Fruit fly (Drosophila melanogaster): ENCODE measurements around the gene xit.

Gene xit

dm6 chrX:6867175-6868023 lies 46.6 kb downstream of the xit start, which contains the start of gene CG14434 (continued):
- TF ChIP-seq chinmo (GFP tag; IDR thresholded peaks at IDR 0.05; ENCODE audit: partially characterized antibody) (peak; percentile 61; the same call in 1 of the 4 replicates), Dbx (GFP tag; IDR thresholded peaks at IDR 0.05) (peak; percentile 22; the same call in 1 of the 3 replicates), CG12104 (GFP tag; optimal IDR thresholded peaks at IDR 0.05) (peak; percentile 86), lbe (GFP tag; optimal IDR thresholded peaks at IDR 0.05) (no peak), jigr1 (GFP tag; IDR thresholded peaks at IDR 0.05) (0 out of 3 replicates have a peak, but pooled peaks have one; percentile 13), CG2875 (GFP tag; optimal IDR thresholded peaks at IDR 0.05) (peak; percentile 77), Pdp1 (GFP tag; optimal IDR thresholded peaks at IDR 0.05) (peak; percentile 34 to 72), CG12659 (GFP tag; optimal IDR thresholded peaks at IDR 0.05) (peak; percentile 87), Six4 (GFP tag; optimal IDR thresholded peaks at IDR 0.05) (peak; percentile 77), usp (GFP tag; optimal IDR thresholded peaks at IDR 0.05) (no peak), CG6765 (GFP tag; optimal IDR thresholded peaks at IDR 0.05) (peak; percentile 77), Trl (optimal IDR thresholded peaks at IDR 0.05) (no peak), Trl (GFP tag; optimal IDR thresholded peaks at IDR 0.05) (peak; percentile 40), H15 (GFP tag; IDR thresholded peaks at IDR 0.05) (no peak; the same call in 1 of the 3 replicates), cad (GFP tag; optimal IDR thresholded peaks at IDR 0.05) (no peak), CG18262 (tag; optimal IDR thresholded peaks at IDR 0.05) (peak; percentile 96), CG12744 (GFP tag; optimal IDR thresholded peaks at IDR 0.05) (peak; percentile 51), CG12299 (tag; optimal IDR thresholded peaks at IDR 0.05) (peak; percentile 37), Lhr (GFP tag; optimal IDR thresholded peaks at IDR 0.05) (peak; percentile 39), CG16815 (GFP tag; optimal IDR thresholded peaks at IDR 0.05) (peak; percentile 80), CG10366 (GFP tag; IDR thresholded peaks at IDR 0.05) (peak; percentile 24), tio (GFP tag; optimal IDR thresholded peaks at IDR 0.05) (peak; percentile 91), rib (GFP tag; IDR thresholded peaks at IDR 0.05) (peak; percentile 60; the same call in 1 of the 2 replicates), Eip74EF (GFP tag; optimal IDR thresholded peaks at IDR 0.05) (peak in 1 of 2 experiments; percentile 73), CG14441 (GFP tag; IDR thresholded peaks at IDR 0.05) (peak; percentile 22; the same call in 1 of the 2 replicates), dan (GFP tag; IDR thresholded peaks at IDR 0.05) (no peak), CG18011 (GFP tag; optimal IDR thresholded peaks at IDR 0.05) (peak; percentile 37), CG6854 (GFP tag; optimal IDR thresholded peaks at IDR 0.05) (peak; percentile 62), CG3163 (GFP tag; optimal IDR thresholded peaks at IDR 0.05) (no peak), Fer3 (tag; optimal IDR thresholded peaks at IDR 0.05) (peak; percentile 53), CG14014 (GFP tag; IDR thresholded peaks at IDR 0.05) (0 out of 2 replicates have a peak, but pooled peaks have one; percentile 6), gcm (GFP tag; optimal IDR thresholded peaks at IDR 0.05) (peak; percentile 36), CG33557 (GFP tag; optimal IDR thresholded peaks at IDR 0.05) (peak; percentile 78), chif (GFP tag; optimal IDR thresholded peaks at IDR 0.05) (peak; percentile 19 to 75), CG15514 (GFP tag; optimal IDR thresholded peaks at IDR 0.05) (peak; percentile 33), CG12391 (tag; optimal IDR thresholded peaks at IDR 0.05) (peak; percentile 84), Rfx (GFP tag; IDR thresholded peaks at IDR 0.05) (0 out of 2 replicates have a peak, but pooled peaks have one; percentile 28), sens-2 (GFP tag; IDR thresholded peaks at IDR 0.05) (no peak), Dek (tag; optimal IDR thresholded peaks at IDR 0.05) (peak; percentile 40), CG5180 (GFP tag; optimal IDR thresholded peaks at IDR 0.05) (peak; percentile 78), vfl (GFP tag; optimal IDR thresholded peaks at IDR 0.05) (peak; percentile 1), crp (GFP tag; optimal IDR thresholded peaks at IDR 0.05) (peak in 1 of 2 experiments; percentile 39), sens (GFP tag) (peak; percentile 97), peb (GFP tag; IDR thresholded peaks at IDR 0.05) (0 out of 2 replicates have a peak, but pooled peaks have one; percentile 9), insv (GFP tag; optimal IDR thresholded peaks at IDR 0.05) (peak in 1 of 2 experiments; percentile 42), psq (GFP tag; optimal IDR thresholded peaks at IDR 0.05) (no peak), CG3065 (GFP tag; optimal IDR thresholded peaks at IDR 0.05) (peak; percentile 17), CG7372 (GFP tag; IDR thresholded peaks at IDR 0.05) (peak; percentile 27; the same call in 1 of the 2 replicates)
